Fruit fly (Drosophila melanogaster): ENCODE results near the gene CG31445.

DNA sequence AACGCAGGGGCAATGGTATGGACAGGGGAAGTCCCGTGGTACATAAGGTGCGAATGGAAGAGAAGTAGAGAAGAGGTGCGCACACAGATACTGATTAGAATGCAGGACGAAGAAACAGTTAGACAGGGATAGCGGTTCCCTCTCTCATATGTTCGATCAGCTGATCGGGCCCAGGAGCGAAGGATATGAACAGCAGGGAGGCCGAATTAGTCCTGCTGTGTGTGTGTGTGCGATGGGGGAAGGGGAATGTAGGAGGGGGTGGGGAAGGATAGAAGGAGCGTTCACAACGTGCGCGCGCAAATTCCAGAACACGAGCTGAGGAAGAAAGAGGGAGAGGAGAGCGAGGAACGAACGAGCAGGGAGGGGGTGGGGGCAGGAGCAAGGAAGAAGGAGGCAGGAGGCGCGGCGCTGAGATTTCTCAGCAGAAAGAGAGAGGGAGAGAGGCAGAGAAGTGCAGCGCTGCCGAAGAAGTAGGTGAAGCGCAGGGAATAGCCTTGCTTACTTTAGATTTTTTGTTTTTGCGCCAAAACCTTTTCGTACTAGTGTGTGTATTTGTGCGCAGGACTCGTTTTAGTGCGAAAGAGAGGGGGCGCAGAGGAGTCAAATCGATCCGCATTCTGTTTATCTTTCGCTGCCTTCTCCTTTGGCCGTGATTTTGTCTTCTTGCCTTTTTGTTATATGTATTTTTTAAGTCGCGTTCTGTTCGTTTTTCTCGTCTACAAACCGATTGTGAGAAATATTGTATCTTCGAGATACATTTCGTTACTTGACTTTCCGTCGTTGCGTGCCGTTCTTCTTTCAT lies 13.5 kb upstream of the CG31445 start:
- TF ChIP-seq insv (optimal IDR thresholded peaks at IDR 0.05) = no peak
- no peak for TF ChIP-seq Myc (optimal IDR thresholded peaks at IDR 0.05)

Data from Kc167 (cell line).